Worm (Caenorhabditis elegans) whole organism, mixed stage, embryonic: ENCODE measurements around the gene H23N18.6.

ENCODE experiments used
- bed-3 ChIP-seq: fragments of 200-800 bp; sonication (Bioruptor generic); optimal IDR thresholded peaks from 3 replicates; lab custom pipeline; 2018; ENCODE audit warnings: mild to moderate bottlenecking, missing genetic modification characterization, moderate library complexity, missing compliant biosample characterization
- blmp-1 ChIP-seq: fragments of 150-350 bp; optimal IDR thresholded peaks from 2 replicates; lab custom pipeline; 2014; ENCODE audit warnings: missing biosample characterization, missing genetic modification characterization
- ceh-39 ChIP-seq: fragments of 150-350 bp; optimal IDR thresholded peaks from 2 replicates; lab custom pipeline; 2014; ENCODE audit warnings: missing biosample characterization, missing genetic modification characterization
- ceh-83 ChIP-seq: fragments of 200-800 bp; sonication (Bioruptor generic); optimal IDR thresholded peaks from 2 replicates; lab custom pipeline; 2018; ENCODE audit warnings: mild to moderate bottlenecking, missing genetic modification characterization, missing compliant biosample characterization
- ces-1 ChIP-seq: fragments of 150-350 bp; optimal IDR thresholded peaks from 2 replicates; lab custom pipeline; 2014; ENCODE audit warnings: missing biosample characterization, missing genetic modification reagents, missing genetic modification characterization
- cnd-1 ChIP-seq: fragments of 200-800 bp; sonication (Bioruptor generic); optimal IDR thresholded peaks from 2 replicates; lab custom pipeline; 2018; ENCODE audit warnings: mild to moderate bottlenecking, missing genetic modification characterization, missing compliant biosample characterization
- drap-1 ChIP-seq: fragments of 200-800 bp; sonication (Bioruptor generic); optimal IDR thresholded peaks from 3 replicates; lab custom pipeline; 2018; ENCODE audit warnings: mild to moderate bottlenecking, missing genetic modification characterization, missing compliant biosample characterization
- elt-1 ChIP-seq: sonication (generic microtip); optimal IDR thresholded peaks from 2 replicates; lab custom pipeline; 2017; ENCODE audit warnings: missing genetic modification characterization, mild to moderate bottlenecking, missing compliant biosample characterization, antibody characterized with exemption, moderate library complexity, borderline replicate concordance; ENCODE audit not compliant: insufficient read depth
- elt-3 ChIP-seq: fragments of 150-350 bp; optimal IDR thresholded peaks from 2 replicates; lab custom pipeline; 2014; ENCODE audit warnings: missing biosample characterization, missing genetic modification characterization
- flh-1 ChIP-seq: fragments of 200-800 bp; sonication (Bioruptor generic); optimal IDR thresholded peaks from 2 replicates; lab custom pipeline; 2018; ENCODE audit warnings: mild to moderate bottlenecking, missing genetic modification characterization, moderate library complexity, missing compliant biosample characterization
- ham-2 ChIP-seq: fragments of 200-800 bp; sonication (Bioruptor generic); optimal IDR thresholded peaks from 2 replicates; lab custom pipeline; 2018; ENCODE audit warnings: mild to moderate bottlenecking, missing genetic modification characterization, missing compliant biosample characterization
- hlh-1 ChIP-seq: fragments of 150-350 bp; optimal IDR thresholded peaks from 2 replicates; lab custom pipeline; 2014; ENCODE audit warnings: missing biosample characterization, missing genetic modification reagents, missing genetic modification characterization
- lin-13 ChIP-seq: fragments of 150-350 bp; optimal IDR thresholded peaks from 2 replicates; lab custom pipeline; 2014; ENCODE audit warnings: missing biosample characterization, missing genetic modification characterization
- lin-32 ChIP-seq: fragments of 200-800 bp; sonication (Bioruptor generic); optimal IDR thresholded peaks from 2 replicates; lab custom pipeline; 2018; ENCODE audit warnings: mild to moderate bottlenecking, missing genetic modification characterization, missing compliant biosample characterization
- lsy-2 ChIP-seq: fragments of 150-350 bp; optimal IDR thresholded peaks from 2 replicates; lab custom pipeline; 2014; ENCODE audit warnings: missing biosample characterization, missing genetic modification characterization
- mab-5 ChIP-seq: fragments of 150-350 bp; optimal IDR thresholded peaks from 2 replicates; lab custom pipeline; 2014; ENCODE audit warnings: missing biosample characterization, missing genetic modification characterization
- mls-2 ChIP-seq: sonication (generic microtip); optimal IDR thresholded peaks from 2 replicates; lab custom pipeline; 2016; ENCODE audit warnings: mild to moderate bottlenecking, missing genetic modification characterization, moderate library complexity, missing compliant biosample characterization
- nhr-12 ChIP-seq: fragments of 150-350 bp; optimal IDR thresholded peaks from 2 replicates; lab custom pipeline; 2014; ENCODE audit warnings: missing biosample characterization, missing genetic modification characterization
- nhr-2 ChIP-seq: fragments of 150-350 bp; optimal IDR thresholded peaks from 2 replicates; lab custom pipeline; 2014; ENCODE audit warnings: missing biosample characterization, missing genetic modification characterization
- nhr-237 ChIP-seq: fragments of 150-350 bp; optimal IDR thresholded peaks from 2 replicates; lab custom pipeline; 2014; ENCODE audit warnings: missing biosample characterization, missing genetic modification characterization
- nhr-28 ChIP-seq: fragments of 150-350 bp; optimal IDR thresholded peaks from 2 replicates; lab custom pipeline; 2014; ENCODE audit warnings: missing biosample characterization, missing genetic modification characterization
- pha-4 ChIP-seq: fragments of 150-350 bp; optimal IDR thresholded peaks from 2 replicates; lab custom pipeline; 2018; ENCODE audit warnings: missing biosample characterization, missing genetic modification reagents, missing genetic modification characterization
- snpc-4 ChIP-seq: fragments of 150-350 bp; optimal IDR thresholded peaks from 2 replicates; lab custom pipeline; 2014; ENCODE audit warnings: missing biosample characterization, missing genetic modification characterization
- sptf-1 ChIP-seq: sonication (generic microtip); optimal IDR thresholded peaks from 2 replicates; lab custom pipeline; 2017; ENCODE audit warnings: mild to moderate bottlenecking, missing genetic modification characterization, moderate library complexity, missing compliant biosample characterization
- tbx-8 ChIP-seq: fragments of 200-800 bp; sonication (Bioruptor generic); optimal IDR thresholded peaks from 2 replicates; lab custom pipeline; 2018; ENCODE audit warnings: mild to moderate bottlenecking, missing genetic modification characterization, moderate library complexity, missing compliant biosample characterization
- unc-120 ChIP-seq: sonication (generic microtip); optimal IDR thresholded peaks from 2 replicates; lab custom pipeline; 2017; ENCODE audit warnings: missing genetic modification characterization, missing compliant biosample characterization; ENCODE audit not compliant: poor library complexity, severe bottlenecking
- unc-39 ChIP-seq: fragments of 150-350 bp; optimal IDR thresholded peaks from 2 replicates; lab custom pipeline; 2014; ENCODE audit warnings: missing biosample characterization, missing genetic modification characterization
- unc-62 ChIP-seq: fragments of 150-350 bp; optimal IDR thresholded peaks from 2 replicates; lab custom pipeline; 2014; ENCODE audit warnings: missing biosample characterization, missing genetic modification reagents, missing genetic modification characterization
- zip-8 ChIP-seq: fragments of 150-350 bp; optimal IDR thresholded peaks from 2 replicates; lab custom pipeline; 2014; ENCODE audit warnings: missing biosample characterization, missing genetic modification characterization
- ztf-11 ChIP-seq: fragments of 150-350 bp; optimal IDR thresholded peaks from 2 replicates; lab custom pipeline; 2014; ENCODE audit warnings: missing biosample characterization, missing genetic modification characterization

H23N18.6 gene

ce11 chrV:4960686-4961085 lies 45.8 kb upstream of the H23N18.6 start:
- TF ChIP-seq ces-1 (GFP tag; lab: Kevin White, UChicago) (no peak), blmp-1 (tag; lab: Kevin White, UChicago) (no peak), cnd-1 (no peak), ham-2 (GFP tag; lab: Kevin White, UChicago) (no peak), bed-3 (GFP tag; lab: Kevin White, UChicago) (no peak), ceh-39 (tag; lab: Kevin White, UChicago) (no peak), unc-39 (tag; lab: Kevin White, UChicago) (no peak), drap-1 (GFP tag; lab: Kevin White, UChicago) (no peak), pha-4 (tag; lab: Kevin White, UChicago) (no peak), tbx-8 (GFP tag; lab: Kevin White, UChicago) (no peak), snpc-4 (tag; lab: Kevin White, UChicago) (no peak), nhr-12 (tag; lab: Kevin White, UChicago) (no peak), sptf-1 (tag; lab: Kevin White, UChicago) (no peak), lin-13 (no peak), elt-3 (tag; lab: Kevin White, UChicago) (no peak), nhr-2 (tag; lab: Kevin White, UChicago) (no peak), nhr-28 (tag; lab: Kevin White, UChicago) (no peak)

ce11 chrV:4957619-4958018 lies 42.7 kb upstream of the H23N18.6 start:
- TF ChIP-seq elt-3 (tag; lab: Kevin White, UChicago), result no peak
- TF ChIP-seq unc-120 (tag; lab: Kevin White, UChicago), result no peak
- no peak for TF ChIP-seq ham-2 (GFP tag; lab: Kevin White, UChicago)
- no peak for TF ChIP-seq zip-8 (tag; lab: Kevin White, UChicago)
- no peak for TF ChIP-seq lin-32 (GFP tag; lab: Kevin White, UChicago)

ce11 chrV:4956529-4956928 lies 41.6 kb upstream of the H23N18.6 start, which contains the start of gene str-208:
Gene str-208, plus strand, starts transcription at chrV:4956829.
- TF ChIP-seq flh-1 (GFP tag; lab: Kevin White, UChicago) (no peak), ceh-83 (GFP tag; lab: Kevin White, UChicago) (no peak), lsy-2 (tag; lab: Kevin White, UChicago) (no peak), unc-62 (GFP tag; lab: Kevin White, UChicago) (no peak), blmp-1 (tag; lab: Kevin White, UChicago) (no peak)

ce11 chrV:4951434-4951833 lies 36.6 kb upstream of the H23N18.6 start, which contains the start of gene str-207:
Gene str-207, plus strand, starts transcription at chrV:4951734.
- TF ChIP-seq ztf-11 (tag; lab: Kevin White, UChicago) (no peak), nhr-2 (tag; lab: Kevin White, UChicago) (no peak), bed-3 (GFP tag; lab: Kevin White, UChicago) (no peak), unc-120 (tag; lab: Kevin White, UChicago) (no peak), flh-1 (GFP tag; lab: Kevin White, UChicago) (no peak), elt-3 (tag; lab: Kevin White, UChicago) (no peak), nhr-28 (tag; lab: Kevin White, UChicago) (no peak), nhr-12 (tag; lab: Kevin White, UChicago) (no peak), mab-5 (tag; lab: Kevin White, UChicago) (no peak), ceh-83 (GFP tag; lab: Kevin White, UChicago) (no peak), cnd-1 (no peak)

ce11 chrV:4948635-4949034 lies 33.8 kb upstream of the H23N18.6 start, which contains the start of gene str-209:
Gene str-209, plus strand, starts transcription at chrV:4948935.
- TF ChIP-seq lin-13 (no peak), lsy-2 (tag; lab: Kevin White, UChicago) (no peak), unc-39 (tag; lab: Kevin White, UChicago) (no peak), mls-2 (no peak)
- TF ChIP-seq, all 35 proteins: peak for 0

- TF ChIP-seq hlh-1 (tag; lab: Kevin White, UChicago) (no peak), sptf-1 (tag; lab: Kevin White, UChicago) (no peak), elt-1 (no peak), nhr-237 (no peak), lsy-2 (tag; lab: Kevin White, UChicago) (no peak), drap-1 (GFP tag; lab: Kevin White, UChicago) (no peak), bed-3 (GFP tag; lab: Kevin White, UChicago) (no peak), pha-4 (tag; lab: Kevin White, UChicago) (no peak), lin-13 (no peak), blmp-1 (tag; lab: Kevin White, UChicago) (no peak), mls-2 (no peak), elt-3 (tag; lab: Kevin White, UChicago) (no peak)
Measured at ce11 chrV:4944219-4944618, 29.3 kb upstream of the H23N18.6 start, which contains the start of gene str-211. Gene str-211, minus strand, starts transcription at chrV:4944319.
